Worm (Caenorhabditis elegans): ENCODE results near the gene lbp-3.

The lbp-3 gene

DNA sequence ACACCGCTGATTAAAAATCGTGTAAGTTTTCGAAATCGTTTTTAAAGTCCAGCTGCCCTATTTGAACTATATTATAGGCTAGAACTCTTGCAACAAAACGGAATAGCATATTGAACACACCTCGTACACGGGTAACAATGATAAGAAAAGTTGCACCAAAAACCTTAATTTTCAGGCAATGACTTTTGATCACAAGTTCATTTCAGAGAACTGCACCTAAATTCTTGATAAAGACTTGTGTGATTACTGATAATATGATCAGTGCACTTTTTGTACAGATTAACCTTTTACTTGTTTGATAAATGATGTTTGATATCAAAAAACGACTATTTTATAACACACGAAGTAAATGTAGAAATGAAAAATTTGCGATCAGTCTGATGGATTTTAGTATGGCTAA, 40.6 kb downstream of the lbp-3 start:
- TF ChIP-seq nhr-80 (tag; optimal IDR thresholded peaks at IDR 0.05): peak; percentile 79
- TF ChIP-seq ztf-28 (GFP tag; IDR thresholded peaks at IDR 0.05): no peak

DNA sequence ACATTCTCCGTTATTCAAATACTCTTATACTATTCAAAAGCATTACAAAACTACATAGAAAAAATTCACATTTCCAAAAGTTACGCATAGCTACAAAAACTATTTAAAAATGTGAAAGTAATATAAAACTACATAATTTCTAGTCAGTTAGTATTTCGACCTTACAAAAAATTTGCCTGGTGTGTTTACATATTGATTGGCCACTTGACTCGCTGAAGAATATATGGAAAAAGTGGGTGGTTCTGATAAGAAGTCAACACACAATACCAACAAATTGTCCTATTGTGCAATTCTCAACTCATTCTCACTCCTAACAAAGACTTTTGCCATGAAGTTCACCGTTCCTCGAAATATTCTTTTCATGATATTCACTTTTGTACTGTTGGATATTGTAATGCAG, 41.4 kb downstream of the lbp-3 start, which contains the start of gene K09C4.1:
K09C4.1 (plus strand) TSS at position 301 of the 400 bp plus-strand sequence.
- no peak for TF ChIP-seq rcor-1 (GFP tag; IDR thresholded peaks at IDR 0.05)
- TF ChIP-seq mxl-1 (tag; optimal IDR thresholded peaks at IDR 0.05): no peak
- no peak for TF ChIP-seq lin-40 (tag; optimal IDR thresholded peaks at IDR 0.05)
- no peak for TF ChIP-seq F49E8.2 (tag; optimal IDR thresholded peaks at IDR 0.05; ENCODE audit: insufficient read depth)
- TF ChIP-seq ekl-4 (GFP tag; IDR thresholded peaks at IDR 0.05): no peak
- no peak for TF ChIP-seq F57A8.1 (GFP tag; optimal IDR thresholded peaks at IDR 0.05)
- TF ChIP-seq egl-44 (GFP tag; IDR thresholded peaks at IDR 0.05): no peak

DNA sequence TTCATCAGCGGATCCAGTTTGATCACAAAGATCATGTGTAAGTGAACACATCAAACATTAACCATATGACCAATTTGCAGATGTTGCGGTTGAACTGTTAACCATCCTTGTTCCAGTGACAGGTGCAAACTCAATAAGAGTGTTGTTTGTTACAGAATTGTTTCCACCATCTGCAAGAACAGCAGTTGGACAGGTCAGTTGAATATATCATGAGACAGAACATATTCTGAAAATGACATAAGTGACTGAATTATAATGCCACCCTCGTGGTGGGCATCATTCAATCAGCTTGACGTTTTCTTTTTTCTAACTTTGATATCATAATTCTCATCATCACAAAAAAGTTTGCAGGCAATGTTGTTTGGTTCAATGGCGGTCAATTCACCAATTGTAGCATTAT, 43.4 kb downstream of the lbp-3 start:
- no peak for TF ChIP-seq F49E8.2 (tag; optimal IDR thresholded peaks at IDR 0.05; ENCODE audit: insufficient read depth)
- no peak for TF ChIP-seq pbrm-1 (GFP tag; IDR thresholded peaks at IDR 0.05)
- peak; percentile 64 for TF ChIP-seq nhr-80 (tag; optimal IDR thresholded peaks at IDR 0.05)
- TF ChIP-seq unc-62 (GFP tag; optimal IDR thresholded peaks at IDR 0.05): peak; percentile 72
- TF ChIP-seq B0336.3 (GFP tag; IDR thresholded peaks at IDR 0.05): no peak
- no peak for TF ChIP-seq F57A8.1 (GFP tag; optimal IDR thresholded peaks at IDR 0.05)

DNA sequence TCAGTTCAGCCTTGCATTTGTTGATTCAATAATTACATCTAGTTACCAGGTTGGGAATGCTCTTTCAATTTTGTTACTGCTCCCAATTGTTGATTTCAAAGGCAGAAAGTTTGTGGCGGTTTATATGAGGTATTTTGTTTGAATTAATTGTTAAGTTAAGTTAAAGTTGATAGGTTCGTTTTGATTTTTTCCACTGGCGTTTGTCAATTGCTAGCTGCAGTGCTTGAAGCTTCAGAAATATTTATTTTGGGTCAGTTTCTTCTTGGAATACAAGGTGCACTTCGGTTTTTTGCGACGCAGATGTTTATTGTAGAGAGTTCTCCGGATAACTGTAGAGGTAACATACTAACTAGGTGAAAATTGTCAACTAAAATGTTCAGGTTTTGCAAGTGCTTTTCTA, 44.6 kb downstream of the lbp-3 start, which contains the start of gene F11D5.5:
F11D5.5 (plus strand) TSS at position 301 of the 400 bp plus-strand sequence.
- TF ChIP-seq lir-1 (GFP tag; conservative IDR thresholded peaks at IDR 0.05) (no peak), lin-26 (GFP tag; IDR thresholded peaks at IDR 0.05) (no peak), madf-6 (GFP tag; IDR thresholded peaks at IDR 0.05) (no peak), let-526 (GFP tag; IDR thresholded peaks at IDR 0.05) (no peak), hmg-1.2 (GFP tag; IDR thresholded peaks at IDR 0.05) (no peak), Y79H2A.3 (GFP tag; conservative IDR thresholded peaks at IDR 0.05) (no peak), hsf-1 (GFP tag; IDR thresholded peaks at IDR 0.05) (no peak), snpc-3.4 (tag; optimal IDR thresholded peaks at IDR 0.05) (no peak), F33H1.4 (GFP tag; IDR thresholded peaks at IDR 0.05) (no peak), ceh-79 (tag; optimal IDR thresholded peaks at IDR 0.05) (no peak)

DNA sequence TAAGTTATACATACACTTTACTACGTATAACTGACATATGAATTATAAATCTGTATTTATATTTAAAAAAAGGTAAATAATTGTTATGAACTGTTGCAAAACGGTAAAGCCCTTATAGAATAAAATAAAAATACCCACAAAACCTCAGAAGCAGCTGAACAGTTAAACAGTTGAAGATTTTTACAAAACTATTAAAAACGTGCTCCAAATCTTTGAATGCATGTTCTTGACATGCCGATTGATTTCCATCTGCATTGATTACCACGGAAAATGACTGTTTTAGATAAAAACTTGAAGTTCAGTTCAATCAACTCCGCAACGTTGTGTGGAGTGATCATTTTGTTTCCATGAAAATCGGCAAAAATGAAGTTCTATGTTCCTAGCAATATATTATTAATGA, 46.9 kb downstream of the lbp-3 start, which contains the start of gene F11D5.7:
F11D5.7 (plus strand) TSS at position 301 of the 400 bp plus-strand sequence.
- TF ChIP-seq lin-35 (GFP tag; optimal IDR thresholded peaks at IDR 0.05) (no peak), ztf-3 (GFP tag; optimal IDR thresholded peaks at IDR 0.05) (no peak), rec-8 (tag; optimal IDR thresholded peaks at IDR 0.05) (no peak), F23B12.7 (tag; optimal IDR thresholded peaks at IDR 0.05; ENCODE audit: insufficient read depth) (no peak), F57C9.4 (tag; optimal IDR thresholded peaks at IDR 0.05) (no peak), hrde-1 (tag; optimal IDR thresholded peaks at IDR 0.05; ENCODE audit: borderline replicate concordance) (no peak), C06A6.2 (GFP tag; conservative IDR thresholded peaks at IDR 0.05) (no peak), B0035.1 (tag; optimal IDR thresholded peaks at IDR 0.05) (no peak), unc-62 (GFP tag; optimal IDR thresholded peaks at IDR 0.05) (no peak), repo-1 (tag; optimal IDR thresholded peaks at IDR 0.05) (no peak), mel-28 (tag; optimal IDR thresholded peaks at IDR 0.05; ENCODE audit: borderline replicate concordance) (no peak), egl-18 (GFP tag; IDR thresholded peaks at IDR 0.05) (no peak), rcor-1 (GFP tag; IDR thresholded peaks at IDR 0.05) (no peak), nhr-120 (GFP tag; IDR thresholded peaks at IDR 0.05) (no peak), F10E7.11 (tag; optimal IDR thresholded peaks at IDR 0.05) (no peak), ztf-22 (GFP tag; optimal IDR thresholded peaks at IDR 0.05) (no peak)

Measured in whole organism, young adult.